Worm (Caenorhabditis elegans) whole organism, late embryonic: ENCODE results near the gene C46C11.3.

Experiments
- C38D4.7 ChIP-seq: fragments of 200-800 bp; sonication (Bioruptor generic); optimal IDR thresholded peaks from 2 replicates; lab custom pipeline; 2018; ENCODE audit warnings: mild to moderate bottlenecking, missing genetic modification characterization, moderate library complexity, missing compliant biosample characterization
- F13H6.1 ChIP-seq: sonication (generic microtip); optimal IDR thresholded peaks from 2 replicates; lab custom pipeline; 2016; ENCODE audit warnings: missing genetic modification characterization, missing compliant biosample characterization
- K02D7.2 ChIP-seq: sonication (generic microtip); optimal IDR thresholded peaks from 2 replicates; lab custom pipeline; 2017; ENCODE audit warnings: mild to moderate bottlenecking, missing genetic modification characterization, missing compliant biosample characterization
- T23F11.4 ChIP-seq: fragments of 200-800 bp; sonication (Bioruptor generic); optimal IDR thresholded peaks from 2 replicates; lab custom pipeline; 2018; ENCODE audit warnings: mild to moderate bottlenecking, missing genetic modification characterization, missing compliant biosample characterization
- ahr-1 ChIP-seq: sonication (generic microtip); optimal IDR thresholded peaks from 2 replicates; lab custom pipeline; 2016; ENCODE audit warnings: missing genetic modification characterization, missing compliant biosample characterization
- ceh-14 ChIP-seq: sonication (generic microtip); optimal IDR thresholded peaks from 2 replicates; lab custom pipeline; 2016; ENCODE audit warnings: missing genotype, missing genetic modification characterization, missing compliant biosample characterization
- ceh-18 ChIP-seq: sonication (generic microtip); optimal IDR thresholded peaks from 2 replicates; lab custom pipeline; 2016; ENCODE audit warnings: missing genetic modification characterization, missing compliant biosample characterization
- ceh-2 ChIP-seq: sonication (generic microtip); optimal IDR thresholded peaks from 2 replicates; lab custom pipeline; 2016; ENCODE audit warnings: missing genotype, missing genetic modification characterization, missing compliant biosample characterization
- ceh-24 ChIP-seq: sonication (generic microtip); optimal IDR thresholded peaks from 2 replicates; lab custom pipeline; 2016; ENCODE audit warnings: mild to moderate bottlenecking, missing genetic modification characterization, missing compliant biosample characterization
- ceh-31 ChIP-seq: sonication (generic microtip); optimal IDR thresholded peaks from 2 replicates; lab custom pipeline; 2016; ENCODE audit warnings: missing genetic modification characterization, missing compliant biosample characterization
- ceh-34 ChIP-seq: sonication (generic microtip); optimal IDR thresholded peaks from 2 replicates; lab custom pipeline; 2016; ENCODE audit warnings: mild to moderate bottlenecking, missing genetic modification characterization, missing compliant biosample characterization
- ceh-45 ChIP-seq: fragments of 200-800 bp; sonication (Bioruptor generic); IDR thresholded peaks from 2 replicates; pipeline ENCODE4 v1.3.6; 2022; ENCODE audit warnings: missing genetic modification reagents, missing genetic modification characterization, missing compliant biosample characterization
- ceh-9 ChIP-seq: sonication (generic microtip); optimal IDR thresholded peaks from 2 replicates; lab custom pipeline; 2016; ENCODE audit warnings: mild to moderate bottlenecking, missing genetic modification characterization, inconsistent platforms, missing compliant biosample characterization
- che-1 ChIP-seq: sonication (generic microtip); optimal IDR thresholded peaks from 2 replicates; lab custom pipeline; 2016; ENCODE audit warnings: mild to moderate bottlenecking, missing genetic modification characterization, missing compliant biosample characterization
- dmd-4 ChIP-seq: sonication (generic microtip); optimal IDR thresholded peaks from 2 replicates; lab custom pipeline; 2016; ENCODE audit warnings: borderline replicate concordance, missing genetic modification characterization, missing compliant biosample characterization
- dve-1 ChIP-seq: sonication (generic microtip); optimal IDR thresholded peaks from 2 replicates; lab custom pipeline; 2017; ENCODE audit warnings: antibody characterized with exemption, mild to moderate bottlenecking, missing genetic modification characterization, missing compliant biosample characterization
- elt-2 ChIP-seq: sonication (generic microtip); optimal IDR thresholded peaks from 2 replicates; lab custom pipeline; 2016; ENCODE audit warnings: missing genetic modification reagents, missing genetic modification characterization, missing compliant biosample characterization
- elt-4 ChIP-seq: sonication (generic microtip); optimal IDR thresholded peaks from 2 replicates; lab custom pipeline; 2016; ENCODE audit warnings: missing genetic modification characterization, missing compliant biosample characterization
- fkh-10 ChIP-seq: fragments of 150-350 bp; optimal IDR thresholded peaks from 2 replicates; lab custom pipeline; 2014; ENCODE audit warnings: missing biosample characterization, missing genetic modification reagents, missing genetic modification characterization
- hlh-13 ChIP-seq: fragments of 200-800 bp; sonication (Bioruptor generic); optimal IDR thresholded peaks from 2 replicates; lab custom pipeline; 2018; ENCODE audit warnings: mild to moderate bottlenecking, missing genetic modification characterization, missing compliant biosample characterization
- hlh-15 ChIP-seq: sonication (generic microtip); optimal IDR thresholded peaks from 2 replicates; lab custom pipeline; 2016; ENCODE audit warnings: missing genetic modification characterization, missing compliant biosample characterization
- hlh-30 ChIP-seq: sonication (generic microtip); optimal IDR thresholded peaks from 2 replicates; lab custom pipeline; 2017; ENCODE audit warnings: antibody characterized with exemption, missing genetic modification characterization, missing compliant biosample characterization; ENCODE audit not compliant: insufficient read depth
- hlh-6 ChIP-seq: sonication (generic microtip); optimal IDR thresholded peaks from 2 replicates; lab custom pipeline; 2016; ENCODE audit warnings: missing genotype, missing genetic modification characterization, missing compliant biosample characterization
- madf-2 ChIP-seq: sonication (generic microtip); optimal IDR thresholded peaks from 2 replicates; lab custom pipeline; 2017; ENCODE audit warnings: missing genetic modification characterization, missing compliant biosample characterization
- nfya-1 ChIP-seq: sonication (generic microtip); optimal IDR thresholded peaks from 2 replicates; lab custom pipeline; 2017; ENCODE audit warnings: missing genetic modification characterization, mild to moderate bottlenecking, missing compliant biosample characterization, antibody characterized with exemption, moderate library complexity
- nhr-232 ChIP-seq: sonication (generic microtip); optimal IDR thresholded peaks from 2 replicates; lab custom pipeline; 2016; ENCODE audit warnings: missing genetic modification characterization, missing compliant biosample characterization
- odd-2 ChIP-seq: sonication (generic microtip); optimal IDR thresholded peaks from 2 replicates; lab custom pipeline; 2017; ENCODE audit warnings: antibody characterized with exemption, mild to moderate bottlenecking, missing genetic modification characterization, missing compliant biosample characterization
- pag-3 ChIP-seq: sonication (generic microtip); optimal IDR thresholded peaks from 2 replicates; lab custom pipeline; 2016; ENCODE audit warnings: missing compliant biosample characterization, missing genetic modification characterization, borderline replicate concordance
- pat-9 ChIP-seq: fragments of 200-800 bp; sonication (Bioruptor generic); optimal IDR thresholded peaks from 2 replicates; lab custom pipeline; 2018; ENCODE audit warnings: mild to moderate bottlenecking, missing genetic modification characterization, moderate library complexity, missing compliant biosample characterization
- pha-2 ChIP-seq: sonication (generic microtip); optimal IDR thresholded peaks from 2 replicates; lab custom pipeline; 2017; ENCODE audit warnings: mild to moderate bottlenecking, missing genetic modification characterization, missing compliant biosample characterization
- pha-4 ChIP-seq: fragments of 150-350 bp; optimal IDR thresholded peaks from 2 replicates; lab custom pipeline; 2018; ENCODE audit warnings: missing biosample characterization, missing genetic modification reagents, missing genetic modification characterization
- pros-1 ChIP-seq: fragments of 150-350 bp; optimal IDR thresholded peaks from 2 replicates; lab custom pipeline; 2014; ENCODE audit warnings: missing biosample characterization, missing genetic modification reagents, missing genetic modification characterization
- ref-2 ChIP-seq: sonication (generic microtip); optimal IDR thresholded peaks from 2 replicates; lab custom pipeline; 2016; ENCODE audit warnings: missing genetic modification characterization, missing compliant biosample characterization
- rnt-1 ChIP-seq: sonication (generic microtip); optimal IDR thresholded peaks from 2 replicates; lab custom pipeline; 2016; ENCODE audit warnings: missing genetic modification characterization, missing compliant biosample characterization
- sox-2 ChIP-seq: fragments of 200-800 bp; sonication (Bioruptor generic); IDR thresholded peaks from 2 replicates; pipeline ENCODE4 v1.3.6; 2022; ENCODE audit warnings: missing genetic modification reagents, missing genetic modification characterization, missing compliant biosample characterization
- sox-4 ChIP-seq: sonication (generic microtip); optimal IDR thresholded peaks from 2 replicates; lab custom pipeline; 2017; ENCODE audit warnings: mild to moderate bottlenecking, missing genetic modification characterization, inconsistent platforms, missing compliant biosample characterization
- tbx-2 ChIP-seq: sonication (generic microtip); optimal IDR thresholded peaks from 2 replicates; lab custom pipeline; 2016; ENCODE audit warnings: missing genetic modification characterization, missing compliant biosample characterization
- tbx-7 ChIP-seq: sonication (generic microtip); optimal IDR thresholded peaks from 2 replicates; lab custom pipeline; 2016; ENCODE audit warnings: missing genotype, missing genetic modification characterization, missing compliant biosample characterization
- ttx-3 ChIP-seq: sonication (generic microtip); optimal IDR thresholded peaks from 2 replicates; lab custom pipeline; 2016; ENCODE audit warnings: missing genetic modification reagents, missing genetic modification characterization, missing compliant biosample characterization
- unc-42 ChIP-seq: sonication (generic microtip); optimal IDR thresholded peaks from 2 replicates; lab custom pipeline; 2016; ENCODE audit warnings: missing genotype, missing genetic modification characterization, missing compliant biosample characterization
- unc-55 ChIP-seq: sonication (generic microtip); optimal IDR thresholded peaks from 2 replicates; lab custom pipeline; 2017; ENCODE audit warnings: missing biosample characterization, missing genetic modification reagents, missing genetic modification characterization
- unc-86 ChIP-seq: sonication (generic microtip); optimal IDR thresholded peaks from 2 replicates; lab custom pipeline; 2016; ENCODE audit warnings: missing genetic modification characterization, missing compliant biosample characterization
- zip-5 ChIP-seq: sonication (generic microtip); optimal IDR thresholded peaks from 2 replicates; lab custom pipeline; 2016; ENCODE audit warnings: missing genetic modification characterization, missing compliant biosample characterization
- ztf-16 ChIP-seq: sonication (generic microtip); optimal IDR thresholded peaks from 2 replicates; lab custom pipeline; 2017; ENCODE audit warnings: missing genetic modification characterization, missing compliant biosample characterization

C46C11.3 gene

DNA sequence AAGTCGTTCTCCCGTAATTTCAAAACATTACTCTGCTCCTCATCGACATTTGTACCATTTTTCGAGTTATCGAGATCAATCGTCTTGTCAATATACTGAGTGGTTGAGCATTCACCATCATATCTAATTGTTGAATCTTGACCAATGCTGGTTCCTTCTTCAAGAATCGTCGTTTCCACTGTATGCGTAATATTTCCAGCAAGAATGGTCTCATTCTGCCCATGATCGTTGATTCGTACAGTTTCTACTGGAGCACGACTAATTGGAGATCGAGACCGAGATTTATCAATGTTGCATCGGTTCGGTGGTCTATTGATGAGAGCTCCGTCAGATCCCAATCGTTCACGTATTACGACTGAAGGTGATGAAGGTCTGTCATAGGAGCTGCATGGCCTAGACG lies 22.6 kb upstream of the C46C11.3 start:
- TF ChIP-seq zip-5 (no peak), dmd-4 (no peak), tbx-7 (tag; lab: Kevin White, UChicago) (no peak), madf-2 (tag; lab: Kevin White, UChicago) (no peak), sox-2 (GFP tag; lab: Robert Waterston, UW) (no peak), fkh-10 (GFP tag; lab: Kevin White, UChicago) (no peak), nhr-232 (tag; lab: Kevin White, UChicago) (no peak), dve-1 (no peak), rnt-1 (tag; lab: Kevin White, UChicago) (no peak), hlh-6 (no peak), pag-3 (tag; lab: Kevin White, UChicago) (no peak), pha-4 (tag; lab: Kevin White, UChicago) (no peak), ceh-14 (tag; lab: Kevin White, UChicago) (no peak), pros-1 (tag; lab: Kevin White, UChicago) (no peak), K02D7.2 (tag; lab: Kevin White, UChicago) (no peak), che-1 (tag; lab: Kevin White, UChicago) (no peak), C38D4.7 (no peak), ceh-31 (tag; lab: Kevin White, UChicago) (no peak), ceh-24 (no peak)

DNA sequence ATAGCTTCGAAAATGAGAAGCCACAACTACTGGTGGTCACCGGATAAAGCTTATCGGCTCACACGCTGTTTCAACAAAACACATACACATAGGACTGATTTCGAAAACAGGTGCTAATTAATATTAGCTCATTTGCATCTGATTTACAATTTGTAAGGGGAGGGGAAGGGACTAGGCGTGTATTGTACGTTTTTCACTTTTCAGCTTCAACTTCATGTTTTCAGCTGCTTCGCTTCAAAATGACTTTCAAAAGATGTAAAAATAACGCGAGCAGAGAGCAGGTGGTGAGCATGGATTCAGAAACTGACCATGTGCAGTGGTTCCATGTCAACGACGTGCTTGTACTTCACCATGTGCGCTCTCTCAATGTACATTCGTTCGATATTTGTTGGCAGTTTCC lies 21.1 kb upstream of the C46C11.3 start:
- TF ChIP-seq ttx-3 (tag; lab: Kevin White, UChicago) (no peak), zip-5 (no peak), madf-2 (tag; lab: Kevin White, UChicago) (no peak), hlh-6 (no peak)
- TF ChIP-seq, all 69 proteins: peak for 0

ce11 chrX:4604185-4604584 lies 17.9 kb upstream of the C46C11.3 start:
- TF ChIP-seq hlh-15 (tag; lab: Kevin White, UChicago) (no peak), sox-2 (GFP tag; lab: Robert Waterston, UW) (no peak), odd-2 (tag; lab: Kevin White, UChicago) (no peak), ceh-45 (GFP tag; lab: Robert Waterston, UW) (no peak), ztf-16 (tag; lab: Kevin White, UChicago) (no peak), ahr-1 (no peak), zip-5 (no peak), pag-3 (tag; lab: Kevin White, UChicago) (no peak), sox-4 (tag; lab: Kevin White, UChicago) (no peak), elt-4 (no peak), madf-2 (tag; lab: Kevin White, UChicago) (no peak), elt-2 (tag; lab: Kevin White, UChicago) (no peak), unc-86 (tag; lab: Kevin White, UChicago) (no peak)
- TF ChIP-seq, all 69 proteins: peak for 0

- no peak for TF ChIP-seq pat-9 (tag; lab: Kevin White, UChicago)
- TF ChIP-seq hlh-13 (GFP tag; lab: Kevin White, UChicago), result no peak
- no peak for TF ChIP-seq ceh-9 (tag; lab: Kevin White, UChicago)
Observed at ce11 chrX:4605828-4606227, 16.3 kb upstream of the C46C11.3 start, which contains the start of gene spat-3. Gene spat-3 (minus strand): TSS chrX:4605928.

ce11 chrX:4606389-4606880 lies 15.7 kb upstream of the C46C11.3 start:
- TF ChIP-seq ceh-34 (tag; lab: Kevin White, UChicago) (peak; percentile 56), pha-2 (peak; percentile 72), unc-55 (GFP tag; lab: Kevin White, UChicago) (peak; percentile 41), ceh-18 (tag; lab: Kevin White, UChicago) (peak; percentile 86), ceh-24 (peak; percentile 37), che-1 (tag; lab: Kevin White, UChicago) (peak; percentile 61), C38D4.7 (peak; percentile 63), ref-2 (peak; percentile 54), tbx-2 (tag; lab: Kevin White, UChicago) (peak; percentile 53), ahr-1 (peak; percentile 13), hlh-13 (GFP tag; lab: Kevin White, UChicago) (peak; percentile 9), ztf-16 (tag; lab: Kevin White, UChicago) (peak; percentile 57), nfya-1 (tag; lab: Kevin White, UChicago) (peak; percentile 48), ceh-45 (GFP tag; lab: Robert Waterston, UW) (0 out of 2 replicates have a peak, but pooled peaks have one; percentile 41), F13H6.1 (peak; percentile 39), unc-42 (tag; lab: Kevin White, UChicago) (peak; percentile 72), hlh-30 (tag; lab: Kevin White, UChicago) (peak; percentile 8), ceh-14 (tag; lab: Kevin White, UChicago) (peak; percentile 21), T23F11.4 (GFP tag; lab: Kevin White, UChicago) (peak; percentile 87), ceh-2 (peak; percentile 32)
